Fruit fly (Drosophila melanogaster) Kc167 (cell line): ENCODE measurements around the gene spd-2.

Experiments
- h ChIP-seq: fragments of >200 bp; optimal IDR thresholded peaks from 3 replicates; lab custom pipeline; 2018; ENCODE audit warnings: missing external identifiers
- insv ChIP-seq: fragments of >200 bp; optimal IDR thresholded peaks from 3 replicates; lab custom pipeline; 2018; ENCODE audit warnings: missing external identifiers
- psq ChIP-seq: fragments of >200 bp; optimal IDR thresholded peaks from 2 replicates; lab custom pipeline; 2017; ENCODE audit warnings: missing external identifiers

DNA sequence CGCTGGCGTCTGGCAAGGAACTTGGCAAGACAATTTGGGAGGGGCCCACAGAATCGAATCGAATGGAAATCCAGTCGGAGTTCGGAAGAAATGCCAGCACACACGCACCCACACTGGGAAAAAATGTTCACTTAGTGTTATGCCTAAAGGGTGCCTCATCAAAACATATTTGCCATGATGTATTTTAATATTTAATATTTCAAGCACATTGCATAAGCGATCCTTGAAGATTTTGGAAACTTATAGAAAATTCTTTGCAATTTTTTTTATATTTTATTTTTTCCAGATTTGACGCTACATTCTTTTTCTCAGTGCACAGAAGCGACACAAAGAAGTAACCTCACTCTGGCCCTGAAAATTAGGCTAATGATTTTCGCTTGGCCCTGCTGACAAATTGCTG lies 28.7 kb downstream of the spd-2 start:
- TF ChIP-seq insv (lab: Kevin White, UChicago) (no peak), psq (lab: Kevin White, UChicago) (no peak), h (no peak)
